Fruit fly (Drosophila melanogaster): ENCODE measurements around the gene Cyp28a5.

DNA sequence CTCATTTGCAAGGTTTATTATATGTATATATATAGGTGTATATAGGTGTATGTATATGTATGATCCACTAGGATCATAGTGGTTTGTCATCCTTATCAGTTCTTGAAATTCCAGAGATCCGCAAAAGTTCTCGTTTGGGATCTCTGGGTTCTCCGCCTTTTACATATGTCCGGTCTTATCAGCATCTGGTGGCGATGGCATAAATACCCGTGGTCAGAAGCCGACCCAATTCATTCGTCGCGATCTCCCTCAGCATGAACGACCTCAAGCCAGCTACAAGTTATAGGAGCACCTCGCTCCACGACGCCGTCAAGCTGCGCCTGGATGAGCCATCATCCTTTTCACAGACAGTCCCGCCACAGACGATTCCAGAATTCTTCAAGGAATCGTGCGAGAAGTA, 49.7 kb downstream of the Cyp28a5 start, which contains the start of gene hll:
- no peak for TF ChIP-seq CG18599 (GFP tag; optimal IDR thresholded peaks at IDR 0.05)
- TF ChIP-seq mirr (GFP tag; optimal IDR thresholded peaks at IDR 0.05): no peak
- no peak for TF ChIP-seq CG4424 (GFP tag; optimal IDR thresholded peaks at IDR 0.05)
- no peak for TF ChIP-seq CoRest (tag; optimal IDR thresholded peaks at IDR 0.05)
- TF ChIP-seq CG18764 (GFP tag; optimal IDR thresholded peaks at IDR 0.05): no peak
- TF ChIP-seq bsh (GFP tag; optimal IDR thresholded peaks at IDR 0.05): no peak
- TF ChIP-seq Oli (tag; optimal IDR thresholded peaks at IDR 0.05): no peak
- TF ChIP-seq lola (GFP tag; optimal IDR thresholded peaks at IDR 0.05): no peak
